Fruit fly (Drosophila melanogaster) S2 (cell line): ENCODE data around the gene lqfR.

ENCODE experiments used
- CG8478 ChIP-seq: fragments of >200 bp; optimal IDR thresholded peaks from 2 replicates; lab custom pipeline; 2018
- CTCF ChIP-seq, 2 experiments: fragments of >200 bp; optimal IDR thresholded peaks; 2 replicates each; lab custom pipeline; 2018

Gene lqfR

dm6 chr3R:22465138-22465537 is 54.0 kb downstream of the lqfR start:
- no peak for TF ChIP-seq CG8478 (lab: Kevin White, UChicago)
- TF ChIP-seq CTCF (optimal IDR thresholded peaks at IDR 0.05; lab: Kevin White, UChicago), result no peak

DNA sequence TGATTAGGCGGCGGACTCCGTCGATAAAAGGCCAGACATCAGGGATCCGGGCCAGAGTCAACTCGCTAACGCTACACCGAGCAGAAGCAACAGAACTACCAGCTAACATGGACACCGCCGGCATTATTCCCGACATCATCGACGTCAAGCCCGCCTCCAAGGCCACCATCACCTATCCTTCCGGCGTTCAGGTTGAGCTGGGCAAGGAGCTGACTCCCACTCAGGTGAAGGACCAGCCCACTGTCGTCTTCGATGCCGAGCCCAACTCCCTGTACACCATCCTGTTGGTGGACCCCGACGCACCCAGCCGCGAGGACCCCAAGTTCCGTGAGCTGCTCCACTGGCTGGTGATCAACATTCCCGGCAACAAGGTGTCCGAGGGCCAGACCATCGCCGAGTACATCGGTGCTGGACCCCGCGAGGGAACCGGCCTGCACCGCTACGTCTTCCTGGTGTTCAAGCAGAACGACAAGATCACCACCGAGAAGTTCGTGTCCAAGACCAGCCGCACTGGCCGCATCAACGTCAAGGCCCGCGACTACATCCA is 55.0 kb downstream of the lqfR start, which contains the start of gene Pebp1:
Pebp1 (plus strand) TSS at position 51 of the 547 bp plus-strand sequence.
- TF ChIP-seq CG8478 (lab: Kevin White, UChicago) (no peak), CTCF (optimal IDR thresholded peaks at IDR 0.05; lab: Kevin White, UChicago) (no peak)

DNA sequence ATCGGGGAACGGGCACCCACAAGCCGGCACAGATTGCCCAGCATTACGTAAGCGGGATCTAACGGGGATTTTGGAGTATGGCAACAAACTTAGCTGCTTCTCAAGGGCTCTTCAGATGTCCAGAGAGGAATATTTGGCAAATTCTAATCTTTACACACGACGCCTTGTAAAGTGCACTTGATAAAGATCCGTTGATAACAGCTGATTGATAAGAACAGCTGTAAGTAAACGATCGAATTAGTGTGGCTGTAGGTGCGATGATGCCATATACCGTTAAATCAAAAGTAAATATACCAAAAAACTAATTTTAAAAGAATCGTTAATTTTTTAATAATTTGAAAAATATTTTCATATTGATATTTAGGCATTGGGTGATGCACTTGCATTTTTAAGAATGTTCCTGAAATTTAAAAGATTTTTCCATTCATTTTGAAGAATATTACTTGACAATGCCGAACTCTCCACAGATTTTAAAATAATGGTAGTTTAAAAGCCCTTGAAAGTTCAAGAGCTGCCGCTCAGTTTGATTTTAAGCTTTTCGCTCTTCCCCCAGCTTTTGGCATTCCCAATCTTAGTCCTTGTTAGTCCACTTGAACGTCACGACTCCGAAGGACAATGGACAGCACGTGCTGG is 57.0 kb downstream of the lqfR start, which contains the start of the genes CG5377 and Nrx-1:
CG5377 (minus strand) TSS at position 219 of the 633 bp plus-strand sequence.
Nrx-1 (plus strand) TSS at position 574 of the 633 bp plus-strand sequence.
- TF ChIP-seq CG8478 (lab: Kevin White, UChicago) (no peak), CTCF (optimal IDR thresholded peaks at IDR 0.05; lab: Kevin White, UChicago) (no peak)
